Worm (Caenorhabditis elegans): Measurements from ENCODE around the gene fbxb-49.

fbxb-49 gene

ce11 chrII:1610630-1611029 lies 42.3 kb downstream of the fbxb-49 start, which contains the start of gene fbxa-163:
fbxa-163 (minus strand) TSS chrII:1610730.
- TF ChIP-seq unc-62 (GFP tag; optimal IDR thresholded peaks at IDR 0.05), result no peak

- TF ChIP-seq unc-62 (GFP tag; optimal IDR thresholded peaks at IDR 0.05), result no peak
These were observed 45.7 kb downstream of the fbxb-49 start, which contains the start of gene fbxa-164 for ce11 chrII:1613972-1614371. fbxa-164 (minus strand) TSS chrII:1614072.

ce11 chrII:1616382-1616781 lies 48.1 kb downstream of the fbxb-49 start, which contains the start of gene fbxa-165:
fbxa-165 (minus strand) TSS chrII:1616482.
- no peak for TF ChIP-seq unc-62 (GFP tag; optimal IDR thresholded peaks at IDR 0.05)

ce11 chrII:1618948-1619347 lies 50.6 kb downstream of the fbxb-49 start, which contains the start of gene fbxa-166:
fbxa-166 (minus strand) TSS chrII:1619048.
- no peak for TF ChIP-seq unc-62 (GFP tag; optimal IDR thresholded peaks at IDR 0.05)

Data from whole organism, dauer.